Fruit fly (Drosophila melanogaster): ENCODE data around the gene CG42637.

Gene CG42637

DNA sequence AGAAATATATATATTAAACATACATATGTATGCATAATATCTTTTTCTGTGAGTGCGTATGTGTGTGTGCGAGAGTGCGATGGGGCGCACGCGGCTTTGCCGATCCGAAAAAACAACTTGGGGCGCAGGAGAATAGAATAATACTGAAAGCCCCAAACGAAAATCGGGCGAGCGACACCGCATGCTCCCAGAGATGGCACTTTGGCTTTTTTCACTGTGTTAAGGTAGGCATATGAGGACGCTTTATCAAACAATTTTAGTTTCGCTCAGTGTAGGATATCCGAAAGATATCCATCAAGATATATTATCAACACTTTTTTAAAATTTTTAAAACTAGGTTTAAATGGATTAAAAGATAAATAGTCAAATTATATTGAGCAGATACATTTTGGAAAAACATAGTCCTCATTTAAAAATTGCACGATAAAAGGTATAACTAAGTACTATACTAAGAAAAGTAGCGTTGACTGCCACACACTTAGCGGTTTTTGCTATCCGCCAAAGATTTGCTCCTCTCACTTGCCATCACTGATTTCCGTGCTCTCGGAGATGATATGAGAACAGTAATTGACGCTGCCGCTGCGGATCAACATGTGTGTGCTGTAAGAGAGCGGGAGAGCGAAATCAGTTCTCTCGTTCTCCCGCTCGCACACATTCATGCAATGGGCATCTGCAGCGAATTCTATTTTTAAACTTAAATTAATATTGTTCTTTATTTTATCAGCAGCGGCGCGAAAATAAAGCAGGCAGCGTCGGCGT is 2.3 kb downstream of the CG42637 start (continued):
- peak; percentile 45 for TF ChIP-seq CG13296 (GFP tag; optimal IDR thresholded peaks at IDR 0.05)
- TF ChIP-seq CG6689 (GFP tag; IDR thresholded peaks at IDR 0.05): peak; percentile 60
- peak; percentile 46; the same call in 1 of the 2 replicates for TF ChIP-seq Xrp1 (GFP tag; IDR thresholded peaks at IDR 0.05)
- TF ChIP-seq lab (GFP tag; optimal IDR thresholded peaks at IDR 0.05): peak; percentile 58
- TF ChIP-seq CG30431 (GFP tag; optimal IDR thresholded peaks at IDR 0.05): peak; percentile 47
- no peak for TF ChIP-seq CG43689 (GFP tag; IDR thresholded peaks at IDR 0.05)
- no peak for TF ChIP-seq CG10431 (GFP tag; optimal IDR thresholded peaks at IDR 0.05)
- peak; percentile 12 for TF ChIP-seq BEAF-32 (GFP tag; optimal IDR thresholded peaks at IDR 0.05)
- peak; percentile 81 for TF ChIP-seq twi (tag; optimal IDR thresholded peaks at IDR 0.05)
- no peak for TF ChIP-seq Adf1 (GFP tag; IDR thresholded peaks at IDR 0.05)
- peak; percentile 34 for TF ChIP-seq Blimp-1 (GFP tag; optimal IDR thresholded peaks at IDR 0.05)
- TF ChIP-seq CG15514 (GFP tag; optimal IDR thresholded peaks at IDR 0.05): peak; percentile 46
- no peak for TF ChIP-seq CG11456 (GFP tag; IDR thresholded peaks at IDR 0.05)
- peak; percentile 4; the same call in 1 of the 2 replicates for TF ChIP-seq CG17328 (GFP tag; IDR thresholded peaks at IDR 0.05)
- TF ChIP-seq lbe (GFP tag; optimal IDR thresholded peaks at IDR 0.05): peak; percentile 3
- peak; percentile 38 for TF ChIP-seq esg (GFP tag; conservative IDR thresholded peaks at IDR 0.05)
- TF ChIP-seq CG12942 (GFP tag; optimal IDR thresholded peaks at IDR 0.05): peak; percentile 51
- peak; percentile 61 for TF ChIP-seq Ptx1 (GFP tag; IDR thresholded peaks at IDR 0.05)
- peak; percentile 41; the same call in 1 of the 3 replicates for TF ChIP-seq CG11695 (GFP tag; IDR thresholded peaks at IDR 0.05)
- peak; percentile 83 for TF ChIP-seq CG17361 (GFP tag; IDR thresholded peaks at IDR 0.05)
- peak; percentile 79 for TF ChIP-seq gem (tag; optimal IDR thresholded peaks at IDR 0.05)
- peak; percentile 54 for TF ChIP-seq CG17359 (tag; optimal IDR thresholded peaks at IDR 0.05)
- TF ChIP-seq Meics (GFP tag; optimal IDR thresholded peaks at IDR 0.05): peak; percentile 75
- TF ChIP-seq D19A (tag; optimal IDR thresholded peaks at IDR 0.05): peak; percentile 62
- peak; percentile 44 for TF ChIP-seq kay (GFP tag; optimal IDR thresholded peaks at IDR 0.05)
- peak; percentile 34 for TF ChIP-seq CG3995 (GFP tag; optimal IDR thresholded peaks at IDR 0.05)
- TF ChIP-seq lmd (GFP tag; IDR thresholded peaks at IDR 0.05): peak; percentile 69
- TF ChIP-seq CG10321 (GFP tag; IDR thresholded peaks at IDR 0.05): no peak
- TF ChIP-seq stc (GFP tag; IDR thresholded peaks at IDR 0.05): peak; percentile 25; the same call in 1 of the 2 replicates
- peak; percentile 45 for TF ChIP-seq Spps (tag; optimal IDR thresholded peaks at IDR 0.05)
- peak; percentile 85 for TF ChIP-seq Jarid2 (GFP tag; optimal IDR thresholded peaks at IDR 0.05)
- peak; percentile 83 for TF ChIP-seq CoRest (tag; optimal IDR thresholded peaks at IDR 0.05)
- peak; percentile 44 for TF ChIP-seq Fer3 (tag; optimal IDR thresholded peaks at IDR 0.05)
- peak; percentile 52 to 68 for TF ChIP-seq chif (GFP tag; optimal IDR thresholded peaks at IDR 0.05)
- TF ChIP-seq CG34422 (GFP tag; IDR thresholded peaks at IDR 0.05): peak; percentile 54; the same call in 1 of the 3 replicates
- TF ChIP-seq so (GFP tag; IDR thresholded peaks at IDR 0.05): 0 out of 3 replicates have a peak, but pooled peaks have one; percentile 29
- TF ChIP-seq zen (tag; optimal IDR thresholded peaks at IDR 0.05): no peak
- TF ChIP-seq CG6272 (GFP tag; IDR thresholded peaks at IDR 0.05): no peak
- peak; percentile 17 for TF ChIP-seq Deaf1 (tag; optimal IDR thresholded peaks at IDR 0.05)
- TF ChIP-seq CG9876 (GFP tag; optimal IDR thresholded peaks at IDR 0.05): peak; percentile 17
- TF ChIP-seq MTF-1 (GFP tag; optimal IDR thresholded peaks at IDR 0.05; ENCODE audit: borderline replicate concordance): no peak
- TF ChIP-seq z (GFP tag; IDR thresholded peaks at IDR 0.05): no peak
- peak; percentile 49 for TF ChIP-seq fd3F (GFP tag; optimal IDR thresholded peaks at IDR 0.05)
- peak; percentile 48 for TF ChIP-seq CG12104 (GFP tag; optimal IDR thresholded peaks at IDR 0.05)
- peak in 1 of 2 experiments; percentile 88 for TF ChIP-seq eve (GFP tag; optimal IDR thresholded peaks at IDR 0.05)
- TF ChIP-seq tap (tag; optimal IDR thresholded peaks at IDR 0.05): no peak
- peak; percentile 60 for TF ChIP-seq Dip3 (GFP tag; optimal IDR thresholded peaks at IDR 0.05)
- TF ChIP-seq CG10543 (GFP tag; optimal IDR thresholded peaks at IDR 0.05): peak; percentile 80
- no peak for TF ChIP-seq grn (GFP tag; optimal IDR thresholded peaks at IDR 0.05)
